Worm (Caenorhabditis elegans): ENCODE results near the gene rad-23.

DNA sequence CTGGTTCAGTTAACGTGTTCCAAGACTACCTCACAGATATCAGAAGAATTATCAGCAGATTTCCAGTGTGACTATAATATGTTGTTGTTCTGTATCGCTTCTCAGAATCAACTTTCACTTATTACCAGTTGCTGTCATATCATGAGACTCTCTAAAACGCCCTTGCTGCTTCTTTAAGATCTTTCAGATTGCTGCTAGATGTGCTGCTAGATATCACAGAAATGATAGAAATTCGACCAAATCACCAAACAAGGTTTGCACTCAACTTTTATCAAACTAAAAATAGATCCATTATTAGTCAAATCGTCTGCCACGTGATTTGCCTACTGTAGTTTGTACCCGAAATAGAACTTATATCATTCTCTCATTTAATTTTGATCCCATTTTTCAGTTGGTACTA, 8.0 kb downstream of the rad-23 start:
- TF ChIP-seq hlh-13 (GFP tag; optimal IDR thresholded peaks at IDR 0.05): no peak
- no peak for TF ChIP-seq lim-6 (tag; optimal IDR thresholded peaks at IDR 0.05)

Data from whole organism, late embryonic.